Fruit fly (Drosophila melanogaster) whole organism, embryonic: ENCODE data around the gene CG17549.
A peak's percentile ranks its signal among the peaks of the same experiment; 100 is the strongest.

Experiments used
- Atf3 ChIP-seq: fragments of 200-800 bp; sonication (Bioruptor generic); optimal IDR thresholded peaks from 3 replicates; lab custom pipeline; 2016; ENCODE audit warnings: missing biosample characterization, missing genetic modification characterization
- Awh ChIP-seq: fragments of 200-800 bp; sonication (Bioruptor generic); IDR thresholded peaks from 2 replicates; pipeline ENCODE4, ENCODE4 v1.3.6; 2022; ENCODE audit warnings: missing biosample characterization, missing genetic modification characterization
- BEAF-32 ChIP-seq: fragments of 200-800 bp; sonication (Bioruptor generic); optimal IDR thresholded peaks from 3 replicates; lab custom pipeline; 2017; ENCODE audit warnings: missing biosample characterization, missing genetic modification characterization, mild to moderate bottlenecking, moderate library complexity, missing genetic modification reagents
- Bgb ChIP-seq: fragments of 200-800 bp; sonication (Bioruptor generic); IDR thresholded peaks from 2 replicates; pipeline ENCODE4 v1.3.6; 2022; ENCODE audit warnings: missing biosample characterization, missing genetic modification characterization; ENCODE audit not compliant: partially characterized antibody
- Blimp-1 ChIP-seq: fragments of 200-800 bp; sonication (Bioruptor generic); optimal IDR thresholded peaks from 3 replicates; lab custom pipeline; 2018; ENCODE audit warnings: missing biosample characterization, missing genetic modification characterization, mild to moderate bottlenecking, moderate library complexity, missing genetic modification reagents
- CG10209 ChIP-seq: fragments of 200-800 bp; sonication (Bioruptor generic); optimal IDR thresholded peaks from 3 replicates; lab custom pipeline; 2017; ENCODE audit warnings: missing biosample characterization, mild to moderate bottlenecking, missing genetic modification characterization, missing genetic modification reagents
- CG10267 ChIP-seq: fragments of 200-800 bp; sonication (Bioruptor generic); optimal IDR thresholded peaks from 2 replicates; lab custom pipeline; 2018; ENCODE audit warnings: missing biosample characterization, mild to moderate bottlenecking, missing genetic modification characterization, moderate library complexity
- CG11723 ChIP-seq: fragments of 200-800 bp; sonication (Bioruptor generic); optimal IDR thresholded peaks from 2 replicates; lab custom pipeline; 2017; ENCODE audit warnings: missing biosample characterization, mild to moderate bottlenecking, missing genetic modification characterization
- CG13123 ChIP-seq: fragments of 200-800 bp; sonication (Bioruptor generic); optimal IDR thresholded peaks from 2 replicates; lab custom pipeline; 2016; ENCODE audit warnings: missing biosample characterization, missing genetic modification characterization
- CG1529 ChIP-seq: fragments of 200-800 bp; sonication (Bioruptor generic); optimal IDR thresholded peaks from 3 replicates; lab custom pipeline; 2018; ENCODE audit warnings: missing biosample characterization, missing genetic modification characterization
- CG15601 ChIP-seq: fragments of 200-800 bp; sonication (Bioruptor generic); optimal IDR thresholded peaks from 3 replicates; lab custom pipeline; 2019; ENCODE audit warnings: missing biosample characterization, mild to moderate bottlenecking, missing genetic modification characterization, moderate library complexity
- CG1602 ChIP-seq: fragments of 200-800 bp; sonication (Bioruptor generic); optimal IDR thresholded peaks from 3 replicates; lab custom pipeline; 2016; ENCODE audit warnings: missing biosample characterization, missing genetic modification characterization
- CG2712 ChIP-seq: fragments of 200-800 bp; optimal IDR thresholded peaks from 3 replicates; lab custom pipeline; 2019; ENCODE audit warnings: missing biosample characterization, mild to moderate bottlenecking, missing genetic modification characterization, moderate library complexity
- CG30431 ChIP-seq: fragments of 200-800 bp; sonication (Bioruptor generic); optimal IDR thresholded peaks from 2 replicates; lab custom pipeline; 2017; ENCODE audit warnings: missing biosample characterization, missing genetic modification characterization
- CG4404 ChIP-seq: fragments of 200-800 bp; sonication (Bioruptor generic); IDR thresholded peaks from 2 replicates; pipeline ENCODE4 v1.3.6; 2022; ENCODE audit warnings: missing biosample characterization, missing genetic modification characterization
- CG4820 ChIP-seq: fragments of 200-800 bp; sonication (Bioruptor generic); optimal IDR thresholded peaks from 3 replicates; lab custom pipeline; 2016; ENCODE audit warnings: missing biosample characterization, missing genetic modification characterization
- CG5245 ChIP-seq: fragments of 200-800 bp; sonication (Bioruptor generic); optimal IDR thresholded peaks from 3 replicates; lab custom pipeline; 2016; ENCODE audit warnings: missing biosample characterization, missing genetic modification characterization
- CG6175 ChIP-seq: fragments of 200-800 bp; sonication (Bioruptor generic); IDR thresholded peaks from 3 replicates; pipeline ENCODE4 v1.3.6; 2022; ENCODE audit warnings: missing biosample characterization, missing genetic modification characterization
- CG6654 ChIP-seq: fragments of 200-800 bp; sonication (Bioruptor generic); optimal IDR thresholded peaks from 2 replicates; lab custom pipeline; 2017; ENCODE audit warnings: missing biosample characterization, mild to moderate bottlenecking, missing genetic modification characterization
- CG7839 ChIP-seq: fragments of 200-800 bp; sonication (Bioruptor generic); optimal IDR thresholded peaks from 3 replicates; lab custom pipeline; 2018; ENCODE audit warnings: missing biosample characterization, mild to moderate bottlenecking, missing genetic modification characterization, moderate library complexity
- CG7987 ChIP-seq: fragments of 200-800 bp; sonication (Bioruptor generic); optimal IDR thresholded peaks from 2 replicates; lab custom pipeline; 2018; ENCODE audit warnings: missing biosample characterization, mild to moderate bottlenecking, missing genetic modification characterization, moderate library complexity
- CHES-1-like ChIP-seq: fragments of 200-800 bp; sonication (Bioruptor generic); optimal IDR thresholded peaks from 2 replicates; lab custom pipeline; 2016; ENCODE audit warnings: missing biosample characterization, missing genetic modification characterization
- D ChIP-seq, 2 experiments: fragments of 200-800 bp in 1 of 2; fragments of >200 bp in 1 of 2; sonication (Bioruptor generic) in 1 of 2; optimal IDR thresholded peaks; 2 replicates in 1 of 2; 3 replicates in 1 of 2; lab custom pipeline; 2017; ENCODE audit warnings: mild to moderate bottlenecking in 1 of 2, missing biosample characterization in 1 of 2, missing genetic modification characterization in 1 of 2, missing genetic modification reagents in 1 of 2
- Dip3 ChIP-seq: fragments of 200-800 bp; sonication (Bioruptor generic); optimal IDR thresholded peaks from 3 replicates; lab custom pipeline; 2016; ENCODE audit warnings: missing biosample characterization, missing genetic modification characterization
- Drgx ChIP-seq: fragments of 200-800 bp; sonication (Bioruptor generic); IDR thresholded peaks from 2 replicates; pipeline ENCODE4 v1.3.6; 2022; ENCODE audit warnings: missing biosample characterization, missing genetic modification characterization
- Lhr ChIP-seq: fragments of 200-800 bp; sonication (Bioruptor generic); optimal IDR thresholded peaks from 3 replicates; lab custom pipeline; 2017; ENCODE audit warnings: mild to moderate bottlenecking, missing biosample characterization, missing genetic modification reagents, missing genetic modification characterization
- Mad ChIP-seq: fragments of 200-800 bp; sonication (Bioruptor generic); optimal IDR thresholded peaks from 2 replicates; lab custom pipeline; 2016; ENCODE audit warnings: missing biosample characterization, missing genetic modification characterization
- Ptx1 ChIP-seq: fragments of 200-800 bp; sonication (Bioruptor generic); IDR thresholded peaks from 2 replicates; pipeline ENCODE4 v1.3.6; 2022; ENCODE audit warnings: missing biosample characterization, missing genetic modification characterization
- Sox102F ChIP-seq: fragments of 200-800 bp; sonication (Bioruptor generic); optimal IDR thresholded peaks from 2 replicates; lab custom pipeline; 2018; ENCODE audit warnings: missing biosample characterization, mild to moderate bottlenecking, missing genetic modification characterization, moderate library complexity
- Tbp ChIP-seq: fragments of >200 bp; optimal IDR thresholded peaks from 2 replicates; lab custom pipeline; 2018; ENCODE audit warnings: missing biosample characterization, missing genetic modification characterization
- chm ChIP-seq: fragments of 200-800 bp; sonication (Bioruptor generic); IDR thresholded peaks from 2 replicates; pipeline ENCODE4 v1.3.6; 2022; ENCODE audit warnings: missing biosample characterization, missing genetic modification characterization
- dmrt99B ChIP-seq: fragments of 200-800 bp; sonication (Bioruptor generic); optimal IDR thresholded peaks from 2 replicates; lab custom pipeline; 2018; ENCODE audit warnings: missing biosample characterization, mild to moderate bottlenecking, missing genetic modification characterization, moderate library complexity
- dysf ChIP-seq: fragments of 200-800 bp; sonication (Bioruptor generic); IDR thresholded peaks from 3 replicates; pipeline ENCODE4 v1.3.6; 2022; ENCODE audit warnings: missing biosample characterization, missing genetic modification characterization
- esg ChIP-seq: fragments of 200-800 bp; sonication (Bioruptor generic); conservative IDR thresholded peaks from 2 replicates; pipeline ENCODE4 v1.3.6; 2022; ENCODE audit warnings: missing biosample characterization, missing genetic modification characterization
- fd96Cb ChIP-seq: fragments of 200-800 bp; sonication (Bioruptor generic); optimal IDR thresholded peaks from 2 replicates; lab custom pipeline; 2018; ENCODE audit warnings: missing biosample characterization, mild to moderate bottlenecking, missing genetic modification characterization, moderate library complexity
- hkb ChIP-seq, 2 experiments: fragments of 200-800 bp in 1 of 2; fragments of >200 bp in 1 of 2; sonication (Bioruptor generic) in 1 of 2; IDR thresholded peaks in 1 of 2; optimal IDR thresholded peaks in 1 of 2; 2 replicates each; pipeline versions ENCODE4 v1.3.6 to Lab custom; 2017 to 2022; ENCODE audit warnings: missing biosample characterization in 1 of 2, missing genetic modification characterization in 1 of 2
- jumu ChIP-seq: fragments of 200-800 bp; sonication (Bioruptor generic); optimal IDR thresholded peaks from 3 replicates; lab custom pipeline; 2016; ENCODE audit warnings: missing biosample characterization, missing genetic modification characterization
- klu ChIP-seq: fragments of 200-800 bp; sonication (Bioruptor generic); IDR thresholded peaks from 2 replicates; pipeline ENCODE4 v1.3.6; 2022; ENCODE audit warnings: missing biosample characterization, missing genetic modification characterization
- nerfin-2 ChIP-seq: fragments of 200-800 bp; sonication (Bioruptor generic); IDR thresholded peaks from 2 replicates; pipeline ENCODE4 v1.3.6; 2022; ENCODE audit warnings: missing biosample characterization, missing genetic modification characterization; ENCODE audit not compliant: partially characterized antibody
- org-1 ChIP-seq: fragments of 200-800 bp; sonication (Bioruptor generic); optimal IDR thresholded peaks from 2 replicates; lab custom pipeline; 2017; ENCODE audit warnings: missing biosample characterization, missing genetic modification characterization
- peb ChIP-seq: fragments of 200-800 bp; sonication (Bioruptor generic); IDR thresholded peaks from 2 replicates; pipeline ENCODE4 v1.3.6; 2022; ENCODE audit warnings: missing biosample characterization, missing genetic modification characterization
- pfk ChIP-seq: fragments of 200-800 bp; sonication (Bioruptor generic); optimal IDR thresholded peaks from 2 replicates; lab custom pipeline; 2018; ENCODE audit warnings: missing biosample characterization, mild to moderate bottlenecking, missing genetic modification characterization, moderate library complexity
- pnt ChIP-seq: fragments of 200-800 bp; sonication (Bioruptor generic); optimal IDR thresholded peaks from 3 replicates; lab custom pipeline; 2016; ENCODE audit warnings: missing biosample characterization, missing genetic modification characterization
- run ChIP-seq: fragments of 200-800 bp; sonication (Bioruptor generic); optimal IDR thresholded peaks from 3 replicates; lab custom pipeline; 2018; ENCODE audit warnings: missing biosample characterization, mild to moderate bottlenecking, missing genetic modification characterization
- sr ChIP-seq: fragments of 200-800 bp; sonication (Bioruptor generic); IDR thresholded peaks from 3 replicates; pipeline ENCODE4 v1.3.6; 2022; ENCODE audit warnings: missing biosample characterization, missing genetic modification characterization
- sug ChIP-seq: fragments of 200-800 bp; optimal IDR thresholded peaks from 2 replicates; lab custom pipeline; 2019; ENCODE audit warnings: missing biosample characterization, mild to moderate bottlenecking, missing genetic modification characterization, moderate library complexity
- tx ChIP-seq: fragments of 200-800 bp; sonication (Bioruptor generic); optimal IDR thresholded peaks from 2 replicates; lab custom pipeline; 2016; ENCODE audit warnings: missing biosample characterization, missing genetic modification characterization
- vvl ChIP-seq: fragments of 200-800 bp; sonication (Bioruptor generic); IDR thresholded peaks from 2 replicates; pipeline ENCODE4 v1.3.6; 2022; ENCODE audit warnings: missing biosample characterization, missing genetic modification characterization
- wek ChIP-seq: fragments of 200-800 bp; sonication (Bioruptor generic); optimal IDR thresholded peaks from 3 replicates; lab custom pipeline; 2018; ENCODE audit warnings: missing biosample characterization, mild to moderate bottlenecking, missing genetic modification characterization, moderate library complexity
- zen ChIP-seq: fragments of 200-800 bp; sonication (Bioruptor generic); optimal IDR thresholded peaks from 3 replicates; lab custom pipeline; 2018; ENCODE audit warnings: missing biosample characterization, mild to moderate bottlenecking, missing genetic modification characterization, moderate library complexity

Gene CG17549

dm6 chr2L:19342018-19342417 lies 47.9 kb downstream of the CG17549 start (continued):
- TF ChIP-seq fd96Cb (tag; lab: Kevin White, UChicago) = peak; percentile 65
- no peak for TF ChIP-seq CG5245
- TF ChIP-seq CG15601 = peak; percentile 55
- TF ChIP-seq pnt (GFP tag; lab: Kevin White, UChicago) = peak; percentile 32
- peak; percentile 43; the same call in 1 of the 2 replicates for TF ChIP-seq Awh (GFP tag; lab: Robert Waterston, UW)
- no peak for TF ChIP-seq CG11723
- no peak for TF ChIP-seq org-1 (GFP tag; lab: Kevin White, UChicago)
- no peak; the same call in 1 of the 2 replicates for TF ChIP-seq chm (GFP tag; lab: Robert Waterston, UW)
- TF ChIP-seq CG7839 (tag; lab: Kevin White, UChicago) = peak; percentile 42
- TF ChIP-seq Ptx1 (GFP tag; lab: Robert Waterston, UW) = no peak
- no peak for TF ChIP-seq CG7987 (GFP tag; lab: Kevin White, UChicago)
- TF ChIP-seq Mad (GFP tag; lab: Kevin White, UChicago) = no peak
- no peak for TF ChIP-seq CG30431 (GFP tag; lab: Kevin White, UChicago)
- peak; percentile 52 for TF ChIP-seq Sox102F (GFP tag; lab: Kevin White, UChicago)
- peak; percentile 20 for TF ChIP-seq CG1529 (GFP tag; lab: Kevin White, UChicago)
- no peak for TF ChIP-seq nerfin-2 (GFP tag; lab: Robert Waterston, UW)
- TF ChIP-seq CG6654 = peak; percentile 23
- peak; percentile 4 for TF ChIP-seq Atf3
- TF ChIP-seq CG13123 (GFP tag; lab: Kevin White, UChicago) = no peak
- no peak for TF ChIP-seq sr
- TF ChIP-seq CG6175 = no peak
- peak; percentile 37 for TF ChIP-seq Lhr
- no peak for TF ChIP-seq run (tag; lab: Kevin White, UChicago)
- no peak for TF ChIP-seq Tbp
- TF ChIP-seq dmrt99B (tag; lab: Kevin White, UChicago) = peak; percentile 52
- no peak for TF ChIP-seq D (optimal IDR thresholded peaks at IDR 0.05; lab: Kevin White, UChicago)
- peak; percentile 62 for TF ChIP-seq D (GFP tag; optimal IDR thresholded peaks at IDR 0.05; lab: Kevin White, UChicago)
- no peak; the same call in 1 of the 2 replicates for TF ChIP-seq CG4404
- no peak for TF ChIP-seq tx (GFP tag; lab: Kevin White, UChicago)
- TF ChIP-seq CG2712 = peak; percentile 76
- TF ChIP-seq wek (GFP tag; lab: Kevin White, UChicago) = no peak
- TF ChIP-seq CG4820 (GFP tag; lab: Kevin White, UChicago) = peak; percentile 8
- no peak for TF ChIP-seq hkb (optimal IDR thresholded peaks at IDR 0.05; lab: Kevin White, UChicago)
- no peak for TF ChIP-seq hkb (GFP tag; IDR thresholded peaks at IDR 0.05; lab: Robert Waterston, UW)
- no peak for TF ChIP-seq pfk (GFP tag; lab: Kevin White, UChicago)
- no peak for TF ChIP-seq Bgb (GFP tag; lab: Robert Waterston, UW)
- peak; percentile 33 for TF ChIP-seq CG1602 (GFP tag; lab: Kevin White, UChicago)
- peak; percentile 56 for TF ChIP-seq CG10267 (tag; lab: Kevin White, UChicago)
- peak; percentile 15; the same call in 1 of the 3 replicates for TF ChIP-seq dysf (GFP tag; lab: Robert Waterston, UW)
- peak; percentile 74 for TF ChIP-seq Blimp-1 (GFP tag; lab: Kevin White, UChicago)
- no peak; the same call in 1 of the 2 replicates for TF ChIP-seq klu (GFP tag; lab: Robert Waterston, UW)
- no peak for TF ChIP-seq zen
- TF ChIP-seq sug (tag; lab: Kevin White, UChicago) = no peak
- 0 out of 2 replicates have a peak, but pooled peaks have one; percentile 13 for TF ChIP-seq esg (GFP tag; lab: Robert Waterston, UW)
- peak; percentile 83 for TF ChIP-seq Drgx (GFP tag; lab: Robert Waterston, UW)
- no peak for TF ChIP-seq jumu (GFP tag; lab: Kevin White, UChicago)
- no peak for TF ChIP-seq BEAF-32 (GFP tag; lab: Kevin White, UChicago)
- TF ChIP-seq vvl = peak; percentile 72
- TF ChIP-seq CHES-1-like (GFP tag; lab: Kevin White, UChicago) = peak; percentile 15
- TF ChIP-seq Dip3 (GFP tag; lab: Kevin White, UChicago) = no peak
- TF ChIP-seq CG10209 (GFP tag; lab: Kevin White, UChicago) = peak; percentile 37
- TF ChIP-seq peb = no peak
